Worm (Caenorhabditis elegans) whole organism, mixed stage, embryonic: ENCODE measurements around the gene mrpl-18.

Experiments
- M03D4.4 ChIP-seq: sonication (generic microtip); optimal IDR thresholded peaks from 2 replicates; lab custom pipeline; 2017; ENCODE audit warnings: mild to moderate bottlenecking, missing genetic modification characterization, missing compliant biosample characterization
- bed-3 ChIP-seq: fragments of 200-800 bp; sonication (Bioruptor generic); optimal IDR thresholded peaks from 3 replicates; lab custom pipeline; 2018; ENCODE audit warnings: mild to moderate bottlenecking, missing genetic modification characterization, moderate library complexity, missing compliant biosample characterization
- blmp-1 ChIP-seq: fragments of 150-350 bp; optimal IDR thresholded peaks from 2 replicates; lab custom pipeline; 2014; ENCODE audit warnings: missing biosample characterization, missing genetic modification characterization
- ceh-39 ChIP-seq: fragments of 150-350 bp; optimal IDR thresholded peaks from 2 replicates; lab custom pipeline; 2014; ENCODE audit warnings: missing biosample characterization, missing genetic modification characterization
- ceh-43 ChIP-seq: fragments of 200-800 bp; sonication (Bioruptor generic); optimal IDR thresholded peaks from 2 replicates; lab custom pipeline; 2018; ENCODE audit warnings: mild to moderate bottlenecking, missing genetic modification characterization, moderate library complexity, missing compliant biosample characterization
- ceh-83 ChIP-seq: fragments of 200-800 bp; sonication (Bioruptor generic); optimal IDR thresholded peaks from 2 replicates; lab custom pipeline; 2018; ENCODE audit warnings: mild to moderate bottlenecking, missing genetic modification characterization, missing compliant biosample characterization
- ces-1 ChIP-seq: fragments of 150-350 bp; optimal IDR thresholded peaks from 2 replicates; lab custom pipeline; 2014; ENCODE audit warnings: missing biosample characterization, missing genetic modification reagents, missing genetic modification characterization
- cnd-1 ChIP-seq: fragments of 200-800 bp; sonication (Bioruptor generic); optimal IDR thresholded peaks from 2 replicates; lab custom pipeline; 2018; ENCODE audit warnings: mild to moderate bottlenecking, missing genetic modification characterization, missing compliant biosample characterization
- drap-1 ChIP-seq: fragments of 200-800 bp; sonication (Bioruptor generic); optimal IDR thresholded peaks from 3 replicates; lab custom pipeline; 2018; ENCODE audit warnings: mild to moderate bottlenecking, missing genetic modification characterization, missing compliant biosample characterization
- elt-1 ChIP-seq: sonication (generic microtip); optimal IDR thresholded peaks from 2 replicates; lab custom pipeline; 2017; ENCODE audit warnings: missing genetic modification characterization, mild to moderate bottlenecking, missing compliant biosample characterization, antibody characterized with exemption, moderate library complexity, borderline replicate concordance; ENCODE audit not compliant: insufficient read depth
- elt-3 ChIP-seq: fragments of 150-350 bp; optimal IDR thresholded peaks from 2 replicates; lab custom pipeline; 2014; ENCODE audit warnings: missing biosample characterization, missing genetic modification characterization
- ham-2 ChIP-seq: fragments of 200-800 bp; sonication (Bioruptor generic); optimal IDR thresholded peaks from 2 replicates; lab custom pipeline; 2018; ENCODE audit warnings: mild to moderate bottlenecking, missing genetic modification characterization, missing compliant biosample characterization
- hlh-1 ChIP-seq: fragments of 150-350 bp; optimal IDR thresholded peaks from 2 replicates; lab custom pipeline; 2014; ENCODE audit warnings: missing biosample characterization, missing genetic modification reagents, missing genetic modification characterization
- lin-13 ChIP-seq: fragments of 150-350 bp; optimal IDR thresholded peaks from 2 replicates; lab custom pipeline; 2014; ENCODE audit warnings: missing biosample characterization, missing genetic modification characterization
- lin-32 ChIP-seq: fragments of 200-800 bp; sonication (Bioruptor generic); optimal IDR thresholded peaks from 2 replicates; lab custom pipeline; 2018; ENCODE audit warnings: mild to moderate bottlenecking, missing genetic modification characterization, missing compliant biosample characterization
- lsy-2 ChIP-seq: fragments of 150-350 bp; optimal IDR thresholded peaks from 2 replicates; lab custom pipeline; 2014; ENCODE audit warnings: missing biosample characterization, missing genetic modification characterization
- mab-5 ChIP-seq: fragments of 150-350 bp; optimal IDR thresholded peaks from 2 replicates; lab custom pipeline; 2014; ENCODE audit warnings: missing biosample characterization, missing genetic modification characterization
- mep-1 ChIP-seq: fragments of 150-350 bp; optimal IDR thresholded peaks from 2 replicates; lab custom pipeline; 2017; ENCODE audit warnings: missing biosample characterization, missing genetic modification reagents, missing genetic modification characterization, inconsistent platforms
- nhr-2 ChIP-seq: fragments of 150-350 bp; optimal IDR thresholded peaks from 2 replicates; lab custom pipeline; 2014; ENCODE audit warnings: missing biosample characterization, missing genetic modification characterization
- nhr-237 ChIP-seq: fragments of 150-350 bp; optimal IDR thresholded peaks from 2 replicates; lab custom pipeline; 2014; ENCODE audit warnings: missing biosample characterization, missing genetic modification characterization
- nhr-76 ChIP-seq: sonication (generic microtip); optimal IDR thresholded peaks from 2 replicates; lab custom pipeline; 2017; ENCODE audit warnings: missing biosample characterization, missing genetic modification characterization
- sem-2 ChIP-seq: fragments of 200-800 bp; sonication (Bioruptor generic); optimal IDR thresholded peaks from 2 replicates; lab custom pipeline; 2018; ENCODE audit warnings: mild to moderate bottlenecking, missing genetic modification characterization, missing compliant biosample characterization
- snpc-4 ChIP-seq: fragments of 150-350 bp; optimal IDR thresholded peaks from 2 replicates; lab custom pipeline; 2014; ENCODE audit warnings: missing biosample characterization, missing genetic modification characterization
- sptf-1 ChIP-seq: sonication (generic microtip); optimal IDR thresholded peaks from 2 replicates; lab custom pipeline; 2017; ENCODE audit warnings: mild to moderate bottlenecking, missing genetic modification characterization, moderate library complexity, missing compliant biosample characterization
- tbx-8 ChIP-seq: fragments of 200-800 bp; sonication (Bioruptor generic); optimal IDR thresholded peaks from 2 replicates; lab custom pipeline; 2018; ENCODE audit warnings: mild to moderate bottlenecking, missing genetic modification characterization, moderate library complexity, missing compliant biosample characterization
- unc-120 ChIP-seq: sonication (generic microtip); optimal IDR thresholded peaks from 2 replicates; lab custom pipeline; 2017; ENCODE audit warnings: missing genetic modification characterization, missing compliant biosample characterization; ENCODE audit not compliant: poor library complexity, severe bottlenecking
- unc-39 ChIP-seq: fragments of 150-350 bp; optimal IDR thresholded peaks from 2 replicates; lab custom pipeline; 2014; ENCODE audit warnings: missing biosample characterization, missing genetic modification characterization
- unc-62 ChIP-seq: fragments of 150-350 bp; optimal IDR thresholded peaks from 2 replicates; lab custom pipeline; 2014; ENCODE audit warnings: missing biosample characterization, missing genetic modification reagents, missing genetic modification characterization
- zip-8 ChIP-seq: fragments of 150-350 bp; optimal IDR thresholded peaks from 2 replicates; lab custom pipeline; 2014; ENCODE audit warnings: missing biosample characterization, missing genetic modification characterization
- ztf-11 ChIP-seq: fragments of 150-350 bp; optimal IDR thresholded peaks from 2 replicates; lab custom pipeline; 2014; ENCODE audit warnings: missing biosample characterization, missing genetic modification characterization

mrpl-18 gene

DNA sequence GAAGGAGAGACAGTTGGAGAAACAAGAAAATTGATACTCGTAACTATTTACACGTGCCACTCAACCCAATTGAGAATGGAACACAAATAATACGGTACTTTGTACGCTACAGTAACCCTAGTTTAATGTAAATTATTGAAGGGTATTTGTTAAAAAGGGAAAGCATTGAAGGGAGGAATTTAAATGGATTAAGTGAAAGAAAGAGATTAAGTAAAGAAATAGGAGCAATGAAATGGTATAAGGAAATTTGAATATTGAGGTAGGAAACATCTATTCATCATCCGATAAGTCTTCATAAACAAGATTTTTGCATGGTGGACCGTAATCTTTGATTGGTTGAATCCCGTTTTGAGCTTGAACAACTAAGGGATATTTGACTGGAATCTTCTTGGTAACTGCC, 33.5 kb upstream of the mrpl-18 start:
- TF ChIP-seq blmp-1 (tag; lab: Kevin White, UChicago) (no peak), unc-120 (tag; lab: Kevin White, UChicago) (no peak), ztf-11 (tag; lab: Kevin White, UChicago) (no peak), ceh-43 (GFP tag; lab: Kevin White, UChicago) (no peak), cnd-1 (tag; lab: Kevin White, UChicago) (no peak), unc-39 (tag; lab: Kevin White, UChicago) (no peak), nhr-76 (tag; lab: Kevin White, UChicago) (no peak), zip-8 (tag; lab: Kevin White, UChicago) (no peak), sptf-1 (tag; lab: Kevin White, UChicago) (no peak), mep-1 (tag; lab: Kevin White, UChicago) (no peak), snpc-4 (tag; lab: Kevin White, UChicago) (no peak), mab-5 (tag; lab: Kevin White, UChicago) (no peak), lin-32 (GFP tag; lab: Kevin White, UChicago) (no peak), unc-62 (GFP tag; lab: Kevin White, UChicago) (no peak), lin-13 (tag; lab: Kevin White, UChicago) (no peak), ces-1 (GFP tag; lab: Kevin White, UChicago) (no peak), ceh-83 (GFP tag; lab: Kevin White, UChicago) (no peak)

ce11 chrIII:8115877-8116276, 28.9 kb upstream of the mrpl-18 start:
- TF ChIP-seq elt-1 (tag; lab: Kevin White, UChicago) (no peak), nhr-237 (tag; lab: Kevin White, UChicago) (no peak), mep-1 (tag; lab: Kevin White, UChicago) (no peak), elt-3 (tag; lab: Kevin White, UChicago) (no peak), unc-120 (tag; lab: Kevin White, UChicago) (no peak), nhr-76 (tag; lab: Kevin White, UChicago) (no peak), M03D4.4 (tag; lab: Kevin White, UChicago) (no peak), snpc-4 (tag; lab: Kevin White, UChicago) (no peak), drap-1 (GFP tag; lab: Kevin White, UChicago) (no peak), ceh-39 (tag; lab: Kevin White, UChicago) (no peak), ham-2 (no peak), ces-1 (GFP tag; lab: Kevin White, UChicago) (no peak), lsy-2 (tag; lab: Kevin White, UChicago) (no peak), nhr-2 (tag; lab: Kevin White, UChicago) (no peak)

DNA sequence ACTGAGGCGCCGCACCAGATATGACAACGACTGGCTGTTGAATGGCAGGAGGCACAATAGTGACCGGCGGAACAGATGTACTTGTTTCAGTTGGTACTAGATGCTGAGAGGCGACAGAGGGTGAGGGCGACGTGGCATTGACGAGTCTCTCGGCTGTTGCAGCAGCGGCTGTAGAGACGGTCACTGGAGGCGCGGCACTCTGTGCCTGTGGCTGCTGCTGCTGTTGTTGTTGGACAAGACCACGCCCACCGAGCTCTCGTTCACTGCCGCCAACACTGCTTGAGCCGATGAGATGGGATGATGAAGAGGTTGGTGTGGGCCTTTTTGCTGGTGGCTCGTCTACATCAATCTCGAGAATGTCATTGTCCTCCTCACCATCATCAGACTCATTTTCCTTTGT, 27.7 kb upstream of the mrpl-18 start:
- no peak for TF ChIP-seq ceh-83 (GFP tag; lab: Kevin White, UChicago)
- TF ChIP-seq ceh-39 (tag; lab: Kevin White, UChicago) = no peak
- TF ChIP-seq lin-13 (tag; lab: Kevin White, UChicago) = no peak
- no peak for TF ChIP-seq sem-2 (GFP tag; lab: Kevin White, UChicago)

DNA sequence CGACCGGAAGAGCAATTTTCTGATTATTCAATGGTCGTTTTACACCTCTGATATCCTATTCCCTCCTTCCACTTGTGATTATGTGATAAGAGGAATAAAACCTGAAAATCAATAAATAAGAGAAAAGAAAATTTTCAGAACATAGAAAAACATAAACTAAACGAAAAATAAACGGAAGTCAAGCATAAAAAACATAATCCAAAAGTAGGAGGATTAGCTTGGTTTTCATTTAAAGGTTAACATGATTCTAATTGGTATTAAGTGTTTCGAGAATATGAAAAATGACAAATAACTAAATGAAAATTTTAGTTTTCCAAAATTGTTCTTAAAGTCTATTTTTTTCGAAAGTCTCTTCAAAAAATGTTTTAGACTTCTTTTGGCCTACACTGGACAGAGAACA, 23.7 kb upstream of the mrpl-18 start, which contains the start of gene gei-8:
Gene gei-8 (minus strand): TSS at position 101 of the 400 bp plus-strand sequence.
- TF ChIP-seq unc-39 (tag; lab: Kevin White, UChicago) (no peak), blmp-1 (tag; lab: Kevin White, UChicago) (no peak), ceh-83 (GFP tag; lab: Kevin White, UChicago) (no peak), ceh-39 (tag; lab: Kevin White, UChicago) (no peak), drap-1 (GFP tag; lab: Kevin White, UChicago) (no peak), tbx-8 (GFP tag; lab: Kevin White, UChicago) (no peak), mab-5 (tag; lab: Kevin White, UChicago) (no peak), nhr-76 (tag; lab: Kevin White, UChicago) (no peak), lin-13 (tag; lab: Kevin White, UChicago) (no peak), snpc-4 (tag; lab: Kevin White, UChicago) (no peak), zip-8 (tag; lab: Kevin White, UChicago) (no peak), hlh-1 (no peak), ces-1 (GFP tag; lab: Kevin White, UChicago) (no peak), ztf-11 (tag; lab: Kevin White, UChicago) (no peak), M03D4.4 (tag; lab: Kevin White, UChicago) (no peak), sptf-1 (tag; lab: Kevin White, UChicago) (no peak), elt-1 (tag; lab: Kevin White, UChicago) (no peak), bed-3 (GFP tag; lab: Kevin White, UChicago) (no peak), sem-2 (GFP tag; lab: Kevin White, UChicago) (no peak), elt-3 (tag; lab: Kevin White, UChicago) (no peak)
- TF ChIP-seq, all 35 proteins: peak for 0
